Fruit fly (Drosophila melanogaster) whole organism: Measurements from ENCODE around the gene PolD1.

Experiments used
- CG8478 ChIP-seq: fragments of >200 bp; optimal IDR thresholded peaks from 2 replicates; lab custom pipeline; 2018; ENCODE audit warnings: inconsistent platforms
- Dll ChIP-seq: fragments of >200 bp; optimal IDR thresholded peaks from 2 replicates; lab custom pipeline; 2017
- EcR ChIP-seq, 2 experiments: fragments of >200 bp; optimal IDR thresholded peaks; 2 replicates each; lab custom pipeline; 2017; ENCODE audit warnings: missing biosample characterization in 2 of 2, missing genetic modification characterization in 2 of 2, missing genetic modification reagents in 2 of 2
- pan ChIP-seq: fragments of >200 bp; optimal IDR thresholded peaks from 2 replicates; lab custom pipeline; 2017
- psq ChIP-seq: fragments of >200 bp; optimal IDR thresholded peaks from 2 replicates; lab custom pipeline; 2017
- usp ChIP-seq: fragments of >200 bp; optimal IDR thresholded peaks from 2 replicates; lab custom pipeline; 2017; ENCODE audit warnings: missing biosample characterization, missing genetic modification characterization, mixed read lengths

The PolD1 gene

DNA sequence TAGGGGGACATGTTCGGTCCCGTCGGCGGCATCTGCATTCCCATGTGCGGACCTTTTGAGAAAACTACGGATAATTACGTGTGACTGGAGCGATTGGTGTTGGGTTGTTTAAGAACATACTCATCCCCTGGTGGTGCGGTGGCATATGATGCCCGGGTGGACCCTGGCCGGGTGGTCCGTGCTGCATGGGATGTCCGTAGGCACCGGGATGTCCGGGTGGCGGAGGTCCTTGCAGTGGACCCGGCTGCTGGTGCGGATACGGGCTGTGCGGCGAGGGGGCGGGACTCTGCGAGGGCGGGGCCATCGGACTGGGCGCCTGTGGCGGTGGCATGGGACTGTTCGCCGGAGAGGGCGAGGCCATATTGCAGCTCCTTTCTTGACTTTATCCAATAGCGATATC lies 5.5 kb downstream of the PolD1 start:
- TF ChIP-seq pan (lab: Kevin White, UChicago) (no peak), psq (no peak), CG8478 (no peak), usp (GFP tag; lab: Kevin White, UChicago) (no peak), Dll (lab: Kevin White, UChicago) (no peak), EcR (GFP tag; optimal IDR thresholded peaks at IDR 0.05; lab: Kevin White, UChicago) (no peak)

DNA sequence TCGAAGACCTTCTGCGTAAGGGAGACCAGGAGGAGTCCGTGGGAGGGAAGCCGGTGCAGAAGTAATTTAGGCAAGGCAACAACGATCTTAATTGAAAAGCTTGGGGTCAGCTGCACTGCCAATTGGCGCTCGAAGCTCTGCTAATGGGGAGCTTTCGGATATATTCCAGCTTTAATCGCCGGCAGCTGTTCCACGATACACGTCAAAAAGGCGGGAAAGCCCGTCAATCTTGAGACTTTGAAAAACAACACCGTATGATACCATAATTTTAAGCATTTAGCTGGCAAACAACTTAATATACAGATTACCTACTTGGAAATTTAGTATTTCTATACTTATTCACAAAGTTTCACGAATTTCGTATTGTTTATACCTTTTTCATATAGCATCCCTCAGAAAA lies 6.2 kb downstream of the PolD1 start:
- TF ChIP-seq pan (lab: Kevin White, UChicago) (no peak), EcR (GFP tag; optimal IDR thresholded peaks at IDR 0.05; lab: Kevin White, UChicago) (no peak), psq (no peak), CG8478 (no peak), Dll (lab: Kevin White, UChicago) (no peak), usp (GFP tag; lab: Kevin White, UChicago) (no peak)

DNA sequence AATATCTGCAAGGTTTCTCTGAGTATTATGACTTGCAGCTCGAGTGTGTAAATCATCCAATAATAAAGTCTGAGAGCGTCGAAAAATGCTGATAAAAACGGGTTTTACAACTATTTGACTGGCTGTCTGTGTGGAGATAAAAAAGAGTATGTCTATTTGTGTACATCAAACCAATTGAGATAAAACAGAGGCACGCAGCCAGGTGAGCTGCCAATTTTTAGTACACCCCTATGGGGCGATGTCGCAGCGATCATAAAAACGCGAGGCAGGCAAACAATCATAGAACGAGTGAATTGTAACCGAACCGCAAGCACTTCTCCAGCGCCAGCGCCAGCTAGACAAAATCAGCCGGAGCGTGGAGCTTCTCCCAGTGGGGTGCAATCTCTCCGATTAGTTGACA lies 7.7 kb downstream of the PolD1 start, which contains the start of gene CG17027:
Gene CG17027, plus strand, starts transcription at position 189 of the 400 bp plus-strand sequence.
- TF ChIP-seq usp (GFP tag; lab: Kevin White, UChicago) (no peak), CG8478 (no peak)

DNA sequence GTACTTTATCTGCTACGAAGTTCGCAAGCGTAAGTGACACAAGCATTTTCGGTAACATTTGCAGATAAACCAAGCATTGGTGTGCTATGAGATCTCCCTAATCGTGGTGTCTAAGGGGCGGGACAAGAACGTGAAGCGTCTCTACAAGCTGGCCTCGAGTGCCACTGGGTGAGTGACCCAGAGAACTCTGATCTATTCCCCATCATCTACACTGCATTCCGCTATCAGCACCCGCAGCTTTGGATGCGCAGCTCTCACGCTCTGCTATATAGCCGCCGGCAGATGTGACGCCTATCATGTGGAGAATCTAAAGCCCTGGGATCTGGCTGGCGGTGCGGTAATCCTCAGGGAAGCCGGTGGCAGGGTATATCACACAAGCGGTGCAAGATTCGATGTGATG lies 8.4 kb downstream of the PolD1 start:
- TF ChIP-seq CG8478 (no peak), pan (lab: Kevin White, UChicago) (no peak), EcR (GFP tag; optimal IDR thresholded peaks at IDR 0.05; lab: Kevin White, UChicago) (no peak), Dll (lab: Kevin White, UChicago) (no peak), psq (no peak), usp (GFP tag; lab: Kevin White, UChicago) (no peak)

DNA sequence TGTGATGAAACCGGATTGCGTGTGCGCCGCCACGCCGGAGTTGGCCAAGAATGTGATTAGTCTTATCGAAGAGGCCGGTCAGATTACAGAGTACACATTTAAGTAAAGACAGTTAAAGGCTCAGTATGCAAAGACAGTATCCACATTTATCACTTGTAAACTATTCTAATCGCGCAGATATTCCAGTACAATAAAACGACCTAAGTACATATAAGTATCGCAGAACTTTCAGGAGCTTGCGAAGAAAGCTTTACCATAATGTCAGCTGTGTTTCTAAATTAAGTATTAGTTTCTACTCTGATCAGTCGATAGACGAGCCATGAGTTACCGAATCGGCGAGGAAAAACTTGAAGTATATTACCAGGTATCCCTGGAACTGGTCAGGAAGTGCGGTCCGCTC lies 9.4 kb downstream of the PolD1 start, which contains the start of gene CG17028:
Gene CG17028, plus strand, starts transcription at position 301 of the 400 bp plus-strand sequence.
- no peak for TF ChIP-seq Dll (lab: Kevin White, UChicago)
- no peak for TF ChIP-seq usp (GFP tag; lab: Kevin White, UChicago)
- no peak for TF ChIP-seq pan (lab: Kevin White, UChicago)
- TF ChIP-seq EcR (GFP tag; optimal IDR thresholded peaks at IDR 0.05; lab: Kevin White, UChicago) = no peak
- no peak for TF ChIP-seq CG8478
- TF ChIP-seq psq = no peak

DNA sequence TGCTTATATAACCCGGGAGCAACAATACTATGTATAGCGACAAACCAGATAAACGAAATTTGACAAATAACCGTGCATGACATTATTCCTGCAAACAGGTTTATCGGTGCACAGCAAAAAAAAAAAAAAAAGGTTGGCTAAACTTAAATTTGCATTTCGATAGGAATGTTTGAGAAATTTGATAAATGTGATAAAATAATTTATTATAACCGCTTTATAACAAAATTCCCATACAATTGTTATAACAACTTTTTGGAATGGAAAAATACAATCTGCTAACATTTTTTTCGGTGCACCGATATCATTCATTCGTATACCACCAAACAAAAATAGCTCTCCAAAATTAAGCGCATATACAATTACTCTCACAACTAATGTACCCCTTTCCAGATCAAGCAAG lies 10.1 kb downstream of the PolD1 start:
- TF ChIP-seq pan (lab: Kevin White, UChicago) = no peak
- TF ChIP-seq EcR (GFP tag; optimal IDR thresholded peaks at IDR 0.05; lab: Kevin White, UChicago) = no peak
- no peak for TF ChIP-seq usp (GFP tag; lab: Kevin White, UChicago)
- no peak for TF ChIP-seq Dll (lab: Kevin White, UChicago)
- TF ChIP-seq psq = no peak
- no peak for TF ChIP-seq CG8478

DNA sequence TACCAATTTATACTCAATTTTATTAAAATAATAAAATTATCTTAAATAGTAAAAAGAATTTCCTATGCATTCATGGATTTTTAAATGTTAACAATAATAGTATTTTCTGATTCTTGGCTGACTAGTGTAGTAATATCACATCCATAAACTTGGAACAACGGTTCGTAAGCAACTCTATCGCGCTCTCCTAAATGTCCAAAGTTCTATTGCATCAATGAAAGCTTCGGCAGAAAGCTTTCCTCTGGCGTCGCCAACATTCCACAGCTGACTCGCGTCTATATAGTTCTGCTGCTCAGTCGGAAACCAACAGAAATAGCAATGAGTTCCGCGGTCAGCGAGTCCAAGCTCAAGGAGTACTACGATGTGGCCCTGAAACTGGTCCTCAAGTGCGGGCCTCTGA lies 10.9 kb downstream of the PolD1 start, which contains the start of gene CG17029:
Gene CG17029, plus strand, starts transcription at position 113 of the 400 bp plus-strand sequence.
- TF ChIP-seq psq (no peak), Dll (lab: Kevin White, UChicago) (no peak), usp (GFP tag; lab: Kevin White, UChicago) (no peak), CG8478 (no peak), pan (lab: Kevin White, UChicago) (no peak), EcR (GFP tag; optimal IDR thresholded peaks at IDR 0.05; lab: Kevin White, UChicago) (no peak)

DNA sequence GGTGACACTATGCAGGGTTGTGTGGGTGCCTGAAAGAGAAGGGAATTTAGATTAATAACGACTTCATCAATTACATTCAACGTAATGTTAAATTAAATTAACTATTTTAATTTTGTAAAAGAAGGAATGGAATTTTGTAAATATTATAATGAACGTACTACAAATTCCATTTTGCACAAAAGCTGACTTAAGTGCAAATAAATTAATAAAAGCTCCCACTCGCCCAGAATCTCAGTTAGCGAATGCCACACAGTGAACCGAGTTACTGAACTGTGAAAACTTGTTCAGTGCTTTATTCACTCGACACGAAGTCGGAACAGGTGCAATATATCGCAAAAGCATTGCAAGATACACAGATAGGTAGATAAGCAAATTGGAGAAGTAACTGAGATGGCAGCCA lies 12.5 kb downstream of the PolD1 start, which contains the start of gene CG17026:
Gene CG17026, plus strand, starts transcription at position 301 of the 400 bp plus-strand sequence.
- no peak for TF ChIP-seq psq
- TF ChIP-seq Dll (lab: Kevin White, UChicago) = no peak
- no peak for TF ChIP-seq EcR (GFP tag; optimal IDR thresholded peaks at IDR 0.05; lab: Kevin White, UChicago)
- no peak for TF ChIP-seq pan (lab: Kevin White, UChicago)
- TF ChIP-seq usp (GFP tag; lab: Kevin White, UChicago) = no peak
- TF ChIP-seq CG8478 = no peak

DNA sequence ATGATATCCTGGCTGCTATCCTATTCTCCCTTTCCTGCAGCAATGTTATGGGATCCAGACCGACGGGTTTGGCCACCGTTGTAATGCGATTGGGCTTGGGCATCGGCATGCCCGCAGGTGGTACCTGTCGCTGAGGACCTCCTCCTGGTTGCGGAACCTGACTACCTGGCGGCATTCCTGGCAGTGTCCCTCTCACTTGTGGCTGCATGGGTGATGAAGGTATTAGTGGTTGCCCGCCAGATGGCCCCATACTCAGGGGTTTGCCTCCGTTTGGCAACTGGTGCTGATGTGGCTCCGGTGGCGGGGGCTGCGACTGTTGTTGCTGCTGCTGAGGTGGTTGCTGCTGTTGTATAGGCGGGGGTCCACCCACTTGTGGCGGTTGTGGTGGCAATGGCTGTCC lies 13.4 kb downstream of the PolD1 start:
- TF ChIP-seq Dll (lab: Kevin White, UChicago) = no peak
- no peak for TF ChIP-seq psq
- no peak for TF ChIP-seq EcR (GFP tag; optimal IDR thresholded peaks at IDR 0.05; lab: Kevin White, UChicago)
- TF ChIP-seq usp (GFP tag; lab: Kevin White, UChicago) = no peak
- no peak for TF ChIP-seq pan (lab: Kevin White, UChicago)
- TF ChIP-seq CG8478 = no peak

DNA sequence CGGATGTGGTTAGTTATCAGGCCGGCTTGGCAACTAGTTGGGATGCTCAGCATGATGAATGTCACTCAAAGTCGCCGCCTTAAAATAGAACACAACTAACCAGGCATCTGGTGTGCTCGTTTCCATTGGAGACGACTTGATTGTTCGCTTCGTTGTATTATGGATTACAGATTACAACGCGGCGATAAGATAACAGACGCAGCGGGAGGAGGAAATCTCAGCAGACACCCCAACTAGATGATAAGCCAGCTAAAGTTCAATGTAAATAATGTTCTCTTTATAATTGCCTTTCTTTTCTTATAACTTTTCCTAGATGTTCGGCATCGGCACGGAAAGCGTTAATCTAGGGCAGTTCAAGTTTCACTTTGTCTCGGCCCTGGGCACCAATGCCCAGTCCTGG lies 18.9 kb downstream of the PolD1 start:
- no peak for TF ChIP-seq CG8478
- TF ChIP-seq pan (lab: Kevin White, UChicago) = no peak
- TF ChIP-seq Dll (lab: Kevin White, UChicago) = no peak
- TF ChIP-seq psq = no peak
- TF ChIP-seq usp (GFP tag; lab: Kevin White, UChicago) = no peak
- no peak for TF ChIP-seq EcR (GFP tag; optimal IDR thresholded peaks at IDR 0.05; lab: Kevin White, UChicago)

DNA sequence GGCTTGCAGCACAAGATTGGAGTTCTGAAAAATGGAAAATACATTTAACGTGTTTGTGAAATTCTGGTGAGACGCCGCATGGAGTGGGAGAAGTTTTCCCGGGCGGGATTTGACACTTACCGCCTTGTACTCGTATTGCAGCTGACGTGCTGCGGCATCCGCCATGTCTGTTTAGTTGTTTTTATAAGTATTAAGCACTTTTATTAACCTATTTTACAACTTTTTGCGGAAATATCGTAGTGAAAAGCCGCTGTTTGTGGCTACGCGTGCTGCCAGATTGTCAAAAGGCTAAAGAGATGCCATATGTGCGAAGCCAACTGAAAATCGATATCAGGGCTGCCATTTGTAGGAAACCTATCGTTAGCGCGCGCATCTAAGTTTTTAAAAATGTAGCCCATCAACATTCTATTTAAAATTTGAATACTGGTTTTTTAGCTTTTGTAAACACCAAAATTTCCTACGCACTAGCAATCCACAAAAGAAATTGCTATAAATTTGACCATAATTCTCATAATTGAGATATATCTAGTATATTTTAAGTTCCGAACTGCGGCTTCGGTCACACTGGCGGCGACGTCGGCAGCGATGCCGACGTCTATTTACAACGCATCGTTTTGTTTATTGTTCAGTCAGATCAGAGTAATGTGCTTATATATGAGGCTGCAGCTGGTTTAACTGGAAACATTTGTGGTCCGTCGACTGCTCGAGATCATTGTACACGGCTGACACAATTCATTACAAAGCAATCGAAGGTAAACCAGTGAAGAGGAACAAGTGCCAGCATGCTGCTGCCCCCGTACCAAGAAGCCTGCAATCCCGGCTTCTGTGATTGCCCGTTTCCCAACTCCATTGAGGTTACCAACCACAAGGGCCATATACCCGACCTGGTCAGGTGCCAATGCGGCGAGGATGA lies 19.8 kb downstream of the PolD1 start, which contains the start of the genes Brr2 and CG10516:
Gene Brr2, minus strand, starts transcription at position 285 of the 913 bp plus-strand sequence.
Gene CG10516, plus strand, starts transcription at position 617 of the 913 bp plus-strand sequence.
- TF ChIP-seq CG8478 (no peak), EcR (GFP tag; optimal IDR thresholded peaks at IDR 0.05; lab: Kevin White, UChicago) (no peak), usp (GFP tag; lab: Kevin White, UChicago) (no peak), psq (no peak), pan (lab: Kevin White, UChicago) (no peak), Dll (lab: Kevin White, UChicago) (no peak)
